Worm (Caenorhabditis elegans): ENCODE data around the gene gst-11.

DNA sequence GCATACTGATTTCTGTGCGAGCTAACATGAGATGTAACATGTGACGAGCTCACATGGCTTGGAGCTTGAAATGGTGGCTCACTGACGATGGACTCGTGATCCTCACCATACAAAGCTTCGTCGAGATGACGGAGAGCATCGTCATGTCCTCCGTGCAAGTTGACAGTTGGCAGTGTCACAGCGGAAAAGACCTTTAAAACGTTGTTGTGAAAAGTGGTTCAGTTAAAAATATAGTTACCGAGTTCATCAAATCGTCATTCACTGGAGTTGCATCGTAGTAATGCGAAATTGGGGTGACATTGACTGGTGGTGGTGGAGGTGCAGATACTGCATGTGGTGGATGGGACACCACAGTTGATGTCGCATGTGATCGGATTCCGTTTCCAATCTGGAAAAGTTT lies 23.1 kb downstream of the gst-11 start:
- TF ChIP-seq lin-13 (tag; optimal IDR thresholded peaks at IDR 0.05): no peak
- TF ChIP-seq nhr-12 (tag; optimal IDR thresholded peaks at IDR 0.05): no peak
- no peak for TF ChIP-seq sptf-1 (tag; optimal IDR thresholded peaks at IDR 0.05)
- no peak for TF ChIP-seq M03D4.4 (tag; optimal IDR thresholded peaks at IDR 0.05)

Data from whole organism, mixed stage, embryonic.